Fruit fly (Drosophila melanogaster): ENCODE results near the gene Cpr65Eb.

DNA sequence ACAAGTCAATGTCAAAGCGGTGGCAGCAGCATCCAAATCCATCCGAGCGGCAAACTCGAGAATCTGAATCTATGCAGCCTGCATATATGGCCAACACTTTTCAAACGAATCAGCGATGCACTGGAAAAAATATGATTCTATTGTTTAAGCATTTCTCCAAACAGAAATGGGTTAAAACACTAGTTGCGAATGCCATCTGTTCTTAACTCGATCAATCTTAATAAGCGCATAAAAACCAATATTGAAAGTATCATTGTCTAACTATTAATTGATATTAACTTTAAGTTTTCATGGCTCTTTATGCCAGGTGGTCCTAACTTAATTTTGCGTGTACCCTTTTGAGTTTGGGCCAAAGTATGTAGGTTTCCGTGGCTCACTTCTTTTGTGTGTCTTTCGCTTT lies 17.1 kb upstream of the Cpr65Eb start:
- TF ChIP-seq h (GFP tag; optimal IDR thresholded peaks at IDR 0.05) (no peak), Hr83 (GFP tag; optimal IDR thresholded peaks at IDR 0.05; ENCODE audit: poor library complexity, severe bottlenecking) (no peak), Hnf4 (GFP tag; optimal IDR thresholded peaks at IDR 0.05) (no peak), Sp1 (GFP tag; optimal IDR thresholded peaks at IDR 0.05) (no peak), dmrt93B (GFP tag; optimal IDR thresholded peaks at IDR 0.05) (no peak), usp (GFP tag; optimal IDR thresholded peaks at IDR 0.05) (no peak), rgr (GFP tag; optimal IDR thresholded peaks at IDR 0.05) (no peak), fru (GFP tag; optimal IDR thresholded peaks at IDR 0.05) (no peak), lola (GFP tag; optimal IDR thresholded peaks at IDR 0.05) (no peak), N (GFP tag; optimal IDR thresholded peaks at IDR 0.05) (no peak), jim (GFP tag; optimal IDR thresholded peaks at IDR 0.05) (no peak), dsf (GFP tag; optimal IDR thresholded peaks at IDR 0.05; ENCODE audit: borderline replicate concordance) (no peak), psq (GFP tag; optimal IDR thresholded peaks at IDR 0.05) (no peak)
